Fruit fly (Drosophila melanogaster) whole organism, embryonic: ENCODE results near the gene CG18586.
A peak's percentile ranks its signal among the peaks of the same experiment; 100 is the strongest.

Source experiments
- BEAF-32 ChIP-seq: fragments of 200-800 bp; sonication (Bioruptor generic); optimal IDR thresholded peaks from 3 replicates; lab custom pipeline; 2017; ENCODE audit warnings: missing biosample characterization, missing genetic modification characterization, mild to moderate bottlenecking, moderate library complexity, missing genetic modification reagents
- CG10431 ChIP-seq: fragments of 200-800 bp; sonication (Bioruptor generic); optimal IDR thresholded peaks from 3 replicates; lab custom pipeline; 2018; ENCODE audit warnings: missing biosample characterization, mild to moderate bottlenecking, missing genetic modification characterization
- CG11085 ChIP-seq: fragments of 200-800 bp; sonication (Bioruptor generic); IDR thresholded peaks from 2 replicates; pipeline ENCODE4 v1.3.6; 2022; ENCODE audit warnings: missing biosample characterization, missing genetic modification characterization
- CG11696 ChIP-seq: fragments of 200-800 bp; sonication (Bioruptor generic); IDR thresholded peaks from 2 replicates; pipeline ENCODE4 v1.3.6; 2022; ENCODE audit warnings: missing biosample characterization, missing genetic modification characterization
- CG12769 ChIP-seq: fragments of 200-800 bp; sonication (Bioruptor generic); optimal IDR thresholded peaks from 2 replicates; lab custom pipeline; 2019; ENCODE audit warnings: missing biosample characterization, mild to moderate bottlenecking, missing genetic modification characterization, moderate library complexity
- CG13624 ChIP-seq: fragments of 200-800 bp; sonication (Bioruptor generic); optimal IDR thresholded peaks from 2 replicates; lab custom pipeline; 2016; ENCODE audit warnings: missing biosample characterization, missing genetic modification characterization
- CG17361 ChIP-seq: fragments of 200-800 bp; sonication (Bioruptor generic); IDR thresholded peaks from 3 replicates; pipeline ENCODE4 v1.3.6; 2022; ENCODE audit warnings: missing biosample characterization, missing genetic modification characterization
- CG17568 ChIP-seq: fragments of 200-800 bp; sonication (Bioruptor generic); optimal IDR thresholded peaks from 2 replicates; lab custom pipeline; 2018; ENCODE audit warnings: missing biosample characterization, mild to moderate bottlenecking, missing genetic modification characterization, moderate library complexity
- CG3163 ChIP-seq: fragments of 200-800 bp; sonication (Bioruptor generic); optimal IDR thresholded peaks from 3 replicates; lab custom pipeline; 2016; ENCODE audit warnings: missing biosample characterization, missing genetic modification characterization
- CG34224 ChIP-seq: fragments of 200-800 bp; sonication (Bioruptor generic); IDR thresholded peaks from 3 replicates; pipeline ENCODE4 v1.3.6; 2022; ENCODE audit warnings: missing biosample characterization, missing genetic modification characterization; ENCODE audit not compliant: partially characterized antibody
- CG4730 ChIP-seq: fragments of 200-800 bp; sonication (Bioruptor generic); IDR thresholded peaks from 2 replicates; pipeline ENCODE4 v1.3.6; 2022; ENCODE audit warnings: missing biosample characterization, missing genetic modification characterization
- CG6254 ChIP-seq: fragments of 200-800 bp; sonication (Bioruptor generic); optimal IDR thresholded peaks from 3 replicates; lab custom pipeline; 2017; ENCODE audit warnings: mild to moderate bottlenecking, missing biosample characterization, missing genetic modification reagents, missing genetic modification characterization
- CG7786 ChIP-seq: fragments of 200-800 bp; sonication (Bioruptor generic); optimal IDR thresholded peaks from 2 replicates; lab custom pipeline; 2016; ENCODE audit warnings: missing biosample characterization, missing genetic modification characterization
- CG7839 ChIP-seq: fragments of 200-800 bp; sonication (Bioruptor generic); optimal IDR thresholded peaks from 3 replicates; lab custom pipeline; 2018; ENCODE audit warnings: missing biosample characterization, mild to moderate bottlenecking, missing genetic modification characterization, moderate library complexity
- CG7963 ChIP-seq: fragments of 200-800 bp; sonication (Bioruptor generic); IDR thresholded peaks from 3 replicates; pipeline ENCODE4 v1.3.6; 2022; ENCODE audit warnings: missing biosample characterization, missing genetic modification characterization; ENCODE audit not compliant: partially characterized antibody
- CG8089 ChIP-seq: fragments of 200-800 bp; sonication (Bioruptor generic); optimal IDR thresholded peaks from 3 replicates; lab custom pipeline; 2016; ENCODE audit warnings: missing biosample characterization, missing genetic modification characterization
- CG8359 ChIP-seq: fragments of 200-800 bp; sonication (Bioruptor generic); optimal IDR thresholded peaks from 2 replicates; lab custom pipeline; 2017; ENCODE audit warnings: missing biosample characterization, mild to moderate bottlenecking, missing genetic modification characterization, borderline replicate concordance
- CG8388 ChIP-seq: fragments of 200-800 bp; sonication (Bioruptor generic); optimal IDR thresholded peaks from 2 replicates; lab custom pipeline; 2019; ENCODE audit warnings: missing biosample characterization, mild to moderate bottlenecking, missing genetic modification characterization, moderate library complexity
- CG8478 ChIP-seq: fragments of >200 bp; optimal IDR thresholded peaks from 2 replicates; lab custom pipeline; 2018
- D ChIP-seq, 2 experiments: fragments of 200-800 bp in 1 of 2; fragments of >200 bp in 1 of 2; sonication (Bioruptor generic) in 1 of 2; optimal IDR thresholded peaks; 2 replicates in 1 of 2; 3 replicates in 1 of 2; lab custom pipeline; 2017; ENCODE audit warnings: mild to moderate bottlenecking in 1 of 2, missing biosample characterization in 1 of 2, missing genetic modification characterization in 1 of 2, missing genetic modification reagents in 1 of 2
- Dp ChIP-seq: fragments of 200-800 bp; sonication (Bioruptor generic); optimal IDR thresholded peaks from 2 replicates; lab custom pipeline; 2018; ENCODE audit warnings: missing biosample characterization, mild to moderate bottlenecking, missing genetic modification characterization, moderate library complexity
- E2f2 ChIP-seq: fragments of 200-800 bp; sonication (Bioruptor generic); IDR thresholded peaks from 2 replicates; pipeline ENCODE4 v1.3.6; 2022; ENCODE audit warnings: missing biosample characterization, missing genetic modification characterization
- Eip74EF ChIP-seq, 2 experiments: fragments of 200-800 bp in 1 of 2; fragments of >200 bp in 1 of 2; sonication (Bioruptor generic) in 1 of 2; optimal IDR thresholded peaks; 2 replicates each; lab custom pipeline; 2017 to 2019; ENCODE audit warnings: missing biosample characterization in 2 of 2, missing genetic modification characterization in 2 of 2, mild to moderate bottlenecking in 1 of 2, moderate library complexity in 1 of 2
- HLH54F ChIP-seq: fragments of 200-800 bp; sonication (Bioruptor generic); optimal IDR thresholded peaks from 3 replicates; lab custom pipeline; 2016; ENCODE audit warnings: missing biosample characterization, missing genetic modification characterization
- Hey ChIP-seq: fragments of 200-800 bp; sonication (Bioruptor generic); optimal IDR thresholded peaks from 3 replicates; lab custom pipeline; 2018; ENCODE audit warnings: missing biosample characterization, mild to moderate bottlenecking, missing genetic modification characterization
- PHDP ChIP-seq: fragments of 200-800 bp; sonication (Bioruptor generic); optimal IDR thresholded peaks from 3 replicates; lab custom pipeline; 2018; ENCODE audit warnings: missing biosample characterization, mild to moderate bottlenecking, missing genetic modification characterization, moderate library complexity
- Sin3A ChIP-seq: fragments of >200 bp; optimal IDR thresholded peaks from 2 replicates; lab custom pipeline; 2018
- Tbp ChIP-seq: fragments of >200 bp; optimal IDR thresholded peaks from 2 replicates; lab custom pipeline; 2018; ENCODE audit warnings: missing biosample characterization, missing genetic modification characterization
- amos ChIP-seq: fragments of 200-800 bp; sonication (Bioruptor generic); IDR thresholded peaks from 2 replicates; pipeline ENCODE4 v1.3.6; 2022; ENCODE audit warnings: missing biosample characterization, missing genetic modification characterization; ENCODE audit not compliant: partially characterized antibody
- aop ChIP-seq: fragments of 200-800 bp; sonication (Bioruptor generic); IDR thresholded peaks from 2 replicates; pipeline ENCODE4 v1.3.6; 2022; ENCODE audit warnings: missing biosample characterization, missing genetic modification characterization
- ara ChIP-seq: fragments of 200-800 bp; sonication (Bioruptor generic); IDR thresholded peaks from 2 replicates; pipeline ENCODE4 v1.3.6; 2022; ENCODE audit warnings: missing biosample characterization, missing genetic modification characterization
- az2 ChIP-seq: fragments of 200-800 bp; sonication (Bioruptor generic); optimal IDR thresholded peaks from 3 replicates; lab custom pipeline; 2016; ENCODE audit warnings: missing biosample characterization, missing genetic modification characterization
- bcd ChIP-seq: fragments of 200-800 bp; sonication (Bioruptor generic); optimal IDR thresholded peaks from 2 replicates; lab custom pipeline; 2017; ENCODE audit warnings: missing biosample characterization, mild to moderate bottlenecking, missing genetic modification characterization
- cato ChIP-seq: fragments of 200-800 bp; sonication (Bioruptor generic); optimal IDR thresholded peaks from 2 replicates; lab custom pipeline; 2016; ENCODE audit warnings: missing biosample characterization, missing genetic modification characterization, borderline replicate concordance
- cg ChIP-seq: fragments of 200-800 bp; sonication (Bioruptor generic); optimal IDR thresholded peaks from 3 replicates; lab custom pipeline; 2019; ENCODE audit warnings: missing biosample characterization, mild to moderate bottlenecking, missing genetic modification characterization, moderate library complexity
- chif ChIP-seq, 2 experiments: fragments of 200-800 bp; sonication (Bioruptor generic); optimal IDR thresholded peaks; 3 replicates each; lab custom pipeline; 2016; ENCODE audit warnings: missing biosample characterization in 2 of 2, missing genetic modification characterization in 2 of 2
- chinmo ChIP-seq: fragments of 200-800 bp; sonication (Bioruptor generic); IDR thresholded peaks from 4 replicates; pipeline ENCODE4 v1.3.6; 2022; ENCODE audit warnings: missing biosample characterization, missing genetic modification characterization; ENCODE audit not compliant: partially characterized antibody
- disco-r ChIP-seq: fragments of 200-800 bp; sonication (Bioruptor generic); optimal IDR thresholded peaks from 2 replicates; lab custom pipeline; 2016; ENCODE audit warnings: missing biosample characterization, missing genetic modification characterization
- dpn ChIP-seq, 2 experiments: fragments of 200-800 bp; sonication (Bioruptor generic); optimal IDR thresholded peaks; 3 replicates each; lab custom pipeline; 2016; ENCODE audit warnings: missing biosample characterization in 2 of 2, missing genetic modification characterization in 2 of 2
- eyg ChIP-seq: fragments of 200-800 bp; sonication (Bioruptor generic); optimal IDR thresholded peaks from 3 replicates; lab custom pipeline; 2016; ENCODE audit warnings: missing biosample characterization, missing genetic modification characterization
- gem ChIP-seq: fragments of 200-800 bp; sonication (Bioruptor generic); optimal IDR thresholded peaks from 2 replicates; lab custom pipeline; 2019; ENCODE audit warnings: missing biosample characterization, mild to moderate bottlenecking, missing genetic modification characterization, moderate library complexity
- hkb ChIP-seq, 2 experiments: fragments of 200-800 bp in 1 of 2; fragments of >200 bp in 1 of 2; sonication (Bioruptor generic) in 1 of 2; IDR thresholded peaks in 1 of 2; optimal IDR thresholded peaks in 1 of 2; 2 replicates each; pipeline versions ENCODE4 v1.3.6 to Lab custom; 2017 to 2022; ENCODE audit warnings: missing biosample characterization in 1 of 2, missing genetic modification characterization in 1 of 2
- knrl ChIP-seq: fragments of 200-800 bp; sonication (Bioruptor generic); IDR thresholded peaks from 3 replicates; pipeline ENCODE4 v1.3.6; 2022; ENCODE audit warnings: missing biosample characterization, missing genetic modification characterization; ENCODE audit not compliant: partially characterized antibody
- lab ChIP-seq: fragments of 200-800 bp; sonication (Bioruptor generic); optimal IDR thresholded peaks from 3 replicates; lab custom pipeline; 2017; ENCODE audit warnings: missing biosample characterization, missing genetic modification characterization, mild to moderate bottlenecking, moderate library complexity, missing genetic modification reagents
- pfk ChIP-seq: fragments of 200-800 bp; sonication (Bioruptor generic); optimal IDR thresholded peaks from 2 replicates; lab custom pipeline; 2018; ENCODE audit warnings: missing biosample characterization, mild to moderate bottlenecking, missing genetic modification characterization, moderate library complexity
- ranshi ChIP-seq: fragments of 200-800 bp; sonication (Bioruptor generic); IDR thresholded peaks from 2 replicates; pipeline ENCODE4 v1.3.6; 2022; ENCODE audit warnings: missing biosample characterization, missing genetic modification characterization
- rib ChIP-seq: fragments of 200-800 bp; sonication (Bioruptor generic); IDR thresholded peaks from 2 replicates; pipeline ENCODE4 v1.3.6; 2022; ENCODE audit warnings: missing biosample characterization, missing genetic modification characterization
- sug ChIP-seq: fragments of 200-800 bp; optimal IDR thresholded peaks from 2 replicates; lab custom pipeline; 2019; ENCODE audit warnings: missing biosample characterization, mild to moderate bottlenecking, missing genetic modification characterization, moderate library complexity
- wdn ChIP-seq: fragments of 200-800 bp; sonication (Bioruptor generic); IDR thresholded peaks from 2 replicates; pipeline ENCODE4 v1.3.6; 2022; ENCODE audit warnings: missing biosample characterization, missing genetic modification characterization
- zf30C ChIP-seq: fragments of 200-800 bp; sonication (Bioruptor generic); optimal IDR thresholded peaks from 3 replicates; lab custom pipeline; 2018; ENCODE audit warnings: missing biosample characterization, mild to moderate bottlenecking, missing genetic modification characterization

CG18586 gene

dm6 chr3L:5897228-5897688 is 24.1 kb downstream of the CG18586 start, which contains the start of the genes PolE2 and CG5592 (continued):
- no peak for TF ChIP-seq rib (GFP tag; lab: Robert Waterston, UW)
- TF ChIP-seq lab (GFP tag; lab: Kevin White, UChicago), result no peak
- TF ChIP-seq Tbp (GFP tag; lab: Kevin White, UChicago), result no peak
- TF ChIP-seq chinmo (GFP tag; lab: Robert Waterston, UW), result 0 out of 4 replicates have a peak, but pooled peaks have one; percentile 46
- TF ChIP-seq gem (tag; lab: Kevin White, UChicago), result no peak
- no peak for TF ChIP-seq zf30C
- TF ChIP-seq Hey (tag; lab: Kevin White, UChicago), result no peak
- no peak for TF ChIP-seq CG11085 (GFP tag; lab: Robert Waterston, UW)
- no peak for TF ChIP-seq CG7839 (tag; lab: Kevin White, UChicago)
- no peak for TF ChIP-seq Sin3A (lab: Kevin White, UChicago)
- TF ChIP-seq knrl, result no peak
- TF ChIP-seq CG17361 (GFP tag; lab: Robert Waterston, UW), result no peak
- no peak for TF ChIP-seq CG8359
- no peak for TF ChIP-seq CG8388 (GFP tag; lab: Kevin White, UChicago)
- no peak for TF ChIP-seq D (optimal IDR thresholded peaks at IDR 0.05; lab: Kevin White, UChicago)
- no peak for TF ChIP-seq D (GFP tag; optimal IDR thresholded peaks at IDR 0.05; lab: Kevin White, UChicago)
- no peak for TF ChIP-seq CG3163 (GFP tag; lab: Kevin White, UChicago)
- peak; percentile 43; the same call in 1 of the 3 replicates for TF ChIP-seq CG34224 (GFP tag; lab: Robert Waterston, UW)
- no peak for TF ChIP-seq wdn (GFP tag; lab: Robert Waterston, UW)
- no peak for TF ChIP-seq dpn (GFP tag; optimal IDR thresholded peaks at IDR 0.05; lab: Kevin White, UChicago)
- no peak for TF ChIP-seq chif (GFP tag; optimal IDR thresholded peaks at IDR 0.05; lab: Kevin White, UChicago)
- no peak for TF ChIP-seq ara
- no peak for TF ChIP-seq pfk
- TF ChIP-seq Eip74EF (GFP tag; optimal IDR thresholded peaks at IDR 0.05; lab: Kevin White, UChicago), result no peak
- no peak for TF ChIP-seq ranshi (GFP tag; lab: Robert Waterston, UW)
- TF ChIP-seq CG7963 (GFP tag; lab: Robert Waterston, UW), result no peak
- TF ChIP-seq aop (GFP tag; lab: Robert Waterston, UW), result no peak
- no peak for TF ChIP-seq az2 (GFP tag; lab: Kevin White, UChicago)
- TF ChIP-seq CG17568 (GFP tag; lab: Kevin White, UChicago), result no peak
- no peak for TF ChIP-seq CG4730 (GFP tag; lab: Robert Waterston, UW)
- TF ChIP-seq CG11696 (GFP tag; lab: Robert Waterston, UW), result no peak
- no peak for TF ChIP-seq eyg (GFP tag; lab: Kevin White, UChicago)
- no peak for TF ChIP-seq CG13624 (GFP tag; lab: Kevin White, UChicago)
- peak; percentile 26; the same call in 1 of the 2 replicates for TF ChIP-seq amos (GFP tag; lab: Robert Waterston, UW)
- no peak for TF ChIP-seq CG12769 (tag; lab: Kevin White, UChicago)
- no peak for TF ChIP-seq CG10431
- peak; percentile 99 for TF ChIP-seq Dp (GFP tag; lab: Kevin White, UChicago)
- TF ChIP-seq cato (GFP tag; lab: Kevin White, UChicago), result no peak
- no peak for TF ChIP-seq sug (tag; lab: Kevin White, UChicago)
- TF ChIP-seq E2f2 (GFP tag; lab: Robert Waterston, UW), result peak; percentile 99
- TF ChIP-seq CG8089 (GFP tag; lab: Kevin White, UChicago), result no peak
- no peak for TF ChIP-seq disco-r (GFP tag; lab: Kevin White, UChicago)
- TF ChIP-seq CG7786 (GFP tag; lab: Kevin White, UChicago), result no peak
- peak; percentile 62 for TF ChIP-seq BEAF-32 (GFP tag; lab: Kevin White, UChicago)
- no peak for TF ChIP-seq bcd (GFP tag; lab: Kevin White, UChicago)
- no peak for TF ChIP-seq hkb (optimal IDR thresholded peaks at IDR 0.05; lab: Kevin White, UChicago)
- no peak for TF ChIP-seq hkb (GFP tag; IDR thresholded peaks at IDR 0.05; lab: Robert Waterston, UW)
- no peak for TF ChIP-seq cg (GFP tag; lab: Kevin White, UChicago)
- no peak for TF ChIP-seq CG6254
- no peak for TF ChIP-seq PHDP
- no peak for TF ChIP-seq HLH54F (GFP tag; lab: Kevin White, UChicago)
- no peak for TF ChIP-seq CG8478 (lab: Kevin White, UChicago)
